Fruit fly (Drosophila melanogaster) whole organism, embryonic: Measurements from ENCODE around the gene Spn38F.

Experiments used
- Awh ChIP-seq: fragments of 200-800 bp; sonication (Bioruptor generic); IDR thresholded peaks from 2 replicates; pipeline ENCODE4, ENCODE4 v1.3.6; 2022; ENCODE audit warnings: missing biosample characterization, missing genetic modification characterization
- B-H1 ChIP-seq: fragments of 200-800 bp; sonication (Bioruptor generic); IDR thresholded peaks from 3 replicates; pipeline ENCODE4 v1.3.6; 2022; ENCODE audit warnings: missing biosample characterization, missing genetic modification characterization
- B-H2 ChIP-seq: fragments of 200-800 bp; sonication (Bioruptor generic); optimal IDR thresholded peaks from 2 replicates; lab custom pipeline; 2018; ENCODE audit warnings: missing biosample characterization, mild to moderate bottlenecking, missing genetic modification characterization
- BEAF-32 ChIP-seq: fragments of 200-800 bp; sonication (Bioruptor generic); optimal IDR thresholded peaks from 3 replicates; lab custom pipeline; 2017; ENCODE audit warnings: missing biosample characterization, missing genetic modification characterization, mild to moderate bottlenecking, moderate library complexity, missing genetic modification reagents
- CG10274 ChIP-seq: fragments of 200-800 bp; sonication (Bioruptor generic); optimal IDR thresholded peaks from 3 replicates; lab custom pipeline; 2017; ENCODE audit warnings: missing biosample characterization, mild to moderate bottlenecking, missing genetic modification characterization
- CG10366 ChIP-seq: fragments of 200-800 bp; sonication (Bioruptor generic); IDR thresholded peaks from 2 replicates; pipeline ENCODE4 v1.3.6; 2022; ENCODE audit warnings: missing biosample characterization, missing genetic modification characterization
- CG10979 ChIP-seq: fragments of 200-800 bp; sonication (Bioruptor generic); optimal IDR thresholded peaks from 2 replicates; lab custom pipeline; 2018; ENCODE audit warnings: missing biosample characterization, mild to moderate bottlenecking, missing genetic modification characterization, moderate library complexity
- CG11093 ChIP-seq: fragments of 200-800 bp; sonication (Bioruptor generic); IDR thresholded peaks from 3 replicates; pipeline ENCODE4 v1.3.6; 2022; ENCODE audit warnings: missing biosample characterization, missing genetic modification characterization
- CG13424 ChIP-seq: fragments of 200-800 bp; sonication (Bioruptor generic); optimal IDR thresholded peaks from 2 replicates; lab custom pipeline; 2019; ENCODE audit warnings: missing biosample characterization, mild to moderate bottlenecking, missing genetic modification characterization, moderate library complexity
- CG15269 ChIP-seq: fragments of 200-800 bp; sonication (Bioruptor generic); optimal IDR thresholded peaks from 2 replicates; lab custom pipeline; 2018; ENCODE audit warnings: missing biosample characterization, mild to moderate bottlenecking, missing genetic modification characterization, moderate library complexity
- CG15601 ChIP-seq: fragments of 200-800 bp; sonication (Bioruptor generic); optimal IDR thresholded peaks from 3 replicates; lab custom pipeline; 2019; ENCODE audit warnings: missing biosample characterization, mild to moderate bottlenecking, missing genetic modification characterization, moderate library complexity
- CG1647 ChIP-seq: fragments of 200-800 bp; sonication (Bioruptor generic); optimal IDR thresholded peaks from 3 replicates; lab custom pipeline; 2016; ENCODE audit warnings: missing biosample characterization, missing genetic modification characterization
- CG17802 ChIP-seq: fragments of 200-800 bp; sonication (Bioruptor generic); optimal IDR thresholded peaks from 2 replicates; lab custom pipeline; 2018; ENCODE audit warnings: missing biosample characterization, mild to moderate bottlenecking, missing genetic modification characterization, moderate library complexity
- CG1792 ChIP-seq: fragments of 200-800 bp; sonication (Bioruptor generic); optimal IDR thresholded peaks from 2 replicates; lab custom pipeline; 2016; ENCODE audit warnings: missing biosample characterization, missing genetic modification characterization
- CG2202 ChIP-seq: fragments of 200-800 bp; sonication (Bioruptor generic); optimal IDR thresholded peaks from 2 replicates; lab custom pipeline; 2018; ENCODE audit warnings: missing biosample characterization, mild to moderate bottlenecking, missing genetic modification characterization
- CG32532 ChIP-seq: fragments of 200-800 bp; sonication (Bioruptor generic); IDR thresholded peaks from 2 replicates; pipeline ENCODE4 v1.3.6; 2022; ENCODE audit warnings: missing biosample characterization, missing genetic modification characterization
- CG33213 ChIP-seq: fragments of 200-800 bp; sonication (Bioruptor generic); optimal IDR thresholded peaks from 3 replicates; lab custom pipeline; 2016; ENCODE audit warnings: missing biosample characterization, missing genetic modification characterization
- CG42726 ChIP-seq: fragments of 200-800 bp; sonication (Bioruptor generic); IDR thresholded peaks from 2 replicates; pipeline ENCODE4 v1.3.6; 2022; ENCODE audit warnings: missing biosample characterization, missing genetic modification characterization; ENCODE audit not compliant: partially characterized antibody
- CG5245 ChIP-seq: fragments of 200-800 bp; sonication (Bioruptor generic); optimal IDR thresholded peaks from 3 replicates; lab custom pipeline; 2016; ENCODE audit warnings: missing biosample characterization, missing genetic modification characterization
- CG6654 ChIP-seq: fragments of 200-800 bp; sonication (Bioruptor generic); optimal IDR thresholded peaks from 2 replicates; lab custom pipeline; 2017; ENCODE audit warnings: missing biosample characterization, mild to moderate bottlenecking, missing genetic modification characterization
- CG7357 ChIP-seq: fragments of 200-800 bp; sonication (Bioruptor generic); IDR thresholded peaks from 3 replicates; pipeline ENCODE4 v1.3.6; 2022; ENCODE audit warnings: missing biosample characterization, missing genetic modification characterization
- CG7372 ChIP-seq: fragments of 200-800 bp; sonication (Bioruptor generic); IDR thresholded peaks from 2 replicates; pipeline ENCODE4 v1.3.6; 2022; ENCODE audit warnings: missing biosample characterization, missing genetic modification characterization
- CG7839 ChIP-seq: fragments of 200-800 bp; sonication (Bioruptor generic); optimal IDR thresholded peaks from 3 replicates; lab custom pipeline; 2018; ENCODE audit warnings: missing biosample characterization, mild to moderate bottlenecking, missing genetic modification characterization, moderate library complexity
- CG8089 ChIP-seq: fragments of 200-800 bp; sonication (Bioruptor generic); optimal IDR thresholded peaks from 3 replicates; lab custom pipeline; 2016; ENCODE audit warnings: missing biosample characterization, missing genetic modification characterization
- CoRest ChIP-seq: fragments of 200-800 bp; sonication (Bioruptor generic); optimal IDR thresholded peaks from 3 replicates; lab custom pipeline; 2018; ENCODE audit warnings: missing biosample characterization, mild to moderate bottlenecking, missing genetic modification characterization, moderate library complexity
- Dll ChIP-seq: fragments of 200-800 bp; sonication (Bioruptor generic); IDR thresholded peaks from 4 replicates; pipeline ENCODE4 v1.3.6; 2022; ENCODE audit warnings: missing biosample characterization, missing genetic modification characterization; ENCODE audit not compliant: partially characterized antibody
- Drgx ChIP-seq: fragments of 200-800 bp; sonication (Bioruptor generic); IDR thresholded peaks from 2 replicates; pipeline ENCODE4 v1.3.6; 2022; ENCODE audit warnings: missing biosample characterization, missing genetic modification characterization
- GATAe ChIP-seq: fragments of 200-800 bp; sonication (Bioruptor generic); conservative IDR thresholded peaks from 2 replicates; pipeline ENCODE4 v1.3.6; 2022; ENCODE audit warnings: missing biosample characterization, missing genetic modification characterization
- HmgD ChIP-seq: fragments of 200-800 bp; sonication (Bioruptor generic); optimal IDR thresholded peaks from 3 replicates; lab custom pipeline; 2016; ENCODE audit warnings: missing biosample characterization, missing genetic modification characterization
- NC2α ChIP-seq: fragments of 200-800 bp; sonication (Bioruptor generic); optimal IDR thresholded peaks from 2 replicates; lab custom pipeline; 2016; ENCODE audit warnings: missing biosample characterization, missing genetic modification characterization
- croc ChIP-seq: fragments of 200-800 bp; sonication (Bioruptor generic); conservative IDR thresholded peaks from 3 replicates; pipeline ENCODE4 v1.3.6; 2022; ENCODE audit warnings: missing biosample characterization, missing genetic modification characterization
- en ChIP-seq: fragments of 200-800 bp; sonication (Bioruptor generic); optimal IDR thresholded peaks from 2 replicates; lab custom pipeline; 2016; ENCODE audit warnings: missing biosample characterization, missing genetic modification characterization
- eve ChIP-seq, 2 experiments: fragments of >200 bp; optimal IDR thresholded peaks; 2 replicates each; lab custom pipeline; 2017; ENCODE audit warnings: missing biosample characterization in 2 of 2, missing genetic modification characterization in 2 of 2
- gt ChIP-seq: fragments of 200-800 bp; sonication (Bioruptor generic); IDR thresholded peaks from 2 replicates; pipeline ENCODE4 v1.3.6; 2022; ENCODE audit warnings: missing biosample characterization, missing genetic modification characterization
- her ChIP-seq: fragments of 200-800 bp; sonication (Bioruptor generic); optimal IDR thresholded peaks from 2 replicates; lab custom pipeline; 2016; ENCODE audit warnings: missing biosample characterization, missing genetic modification characterization
- maf-S ChIP-seq: fragments of 200-800 bp; sonication (Bioruptor generic); optimal IDR thresholded peaks from 2 replicates; lab custom pipeline; 2016; ENCODE audit warnings: missing biosample characterization, missing genetic modification characterization
- oc ChIP-seq: fragments of 200-800 bp; sonication (Bioruptor generic); optimal IDR thresholded peaks from 2 replicates; lab custom pipeline; 2018; ENCODE audit warnings: missing biosample characterization, mild to moderate bottlenecking, missing genetic modification characterization, moderate library complexity
- pb ChIP-seq: fragments of 200-800 bp; sonication (Bioruptor generic); optimal IDR thresholded peaks from 3 replicates; lab custom pipeline; 2016; ENCODE audit warnings: missing biosample characterization, missing genetic modification characterization
- peb ChIP-seq: fragments of 200-800 bp; sonication (Bioruptor generic); IDR thresholded peaks from 2 replicates; pipeline ENCODE4 v1.3.6; 2022; ENCODE audit warnings: missing biosample characterization, missing genetic modification characterization
- run ChIP-seq: fragments of 200-800 bp; sonication (Bioruptor generic); optimal IDR thresholded peaks from 3 replicates; lab custom pipeline; 2018; ENCODE audit warnings: missing biosample characterization, mild to moderate bottlenecking, missing genetic modification characterization
- salm ChIP-seq: fragments of 200-800 bp; sonication (Bioruptor generic); optimal IDR thresholded peaks from 2 replicates; lab custom pipeline; 2018; ENCODE audit warnings: missing biosample characterization, mild to moderate bottlenecking, missing genetic modification characterization
- sc ChIP-seq, 3 experiments: fragments of >200 bp in 2 of 3; fragments of 200-800 bp in 1 of 3; sonication (Bioruptor generic) in 1 of 3; optimal IDR thresholded peaks; 2 replicates in 2 of 3; 3 replicates in 1 of 3; lab custom pipeline; 2017; ENCODE audit warnings: mild to moderate bottlenecking in 1 of 3, missing biosample characterization in 1 of 3, missing genetic modification characterization in 1 of 3, missing genetic modification reagents in 1 of 3
- sima ChIP-seq: fragments of 200-800 bp; sonication (Bioruptor generic); optimal IDR thresholded peaks from 2 replicates; lab custom pipeline; 2016; ENCODE audit warnings: missing biosample characterization, missing genetic modification characterization
- slbo ChIP-seq: fragments of 200-800 bp; sonication (Bioruptor generic); IDR thresholded peaks from 2 replicates; pipeline ENCODE4 v1.3.6; 2022; ENCODE audit warnings: missing biosample characterization, missing genetic modification characterization
- slou ChIP-seq: fragments of 200-800 bp; sonication (Bioruptor generic); optimal IDR thresholded peaks from 3 replicates; lab custom pipeline; 2016; ENCODE audit warnings: missing biosample characterization, missing genetic modification characterization
- ssp ChIP-seq: fragments of 200-800 bp; sonication (Bioruptor generic); IDR thresholded peaks from 2 replicates; pipeline ENCODE4 v1.3.6; 2022; ENCODE audit warnings: missing biosample characterization, missing genetic modification characterization
- tio ChIP-seq: fragments of 200-800 bp; sonication (Bioruptor generic); optimal IDR thresholded peaks from 2 replicates; lab custom pipeline; 2017; ENCODE audit warnings: missing biosample characterization, missing genetic modification characterization, inconsistent platforms
- z ChIP-seq: fragments of 200-800 bp; sonication (Bioruptor generic); IDR thresholded peaks from 3 replicates; pipeline ENCODE4 v1.3.6; 2022; ENCODE audit warnings: missing biosample characterization, missing genetic modification characterization

Spn38F gene

dm6 chr2L:20799991-20800897 is 37.5 kb downstream of the Spn38F start (continued):
- peak; percentile 68 for TF ChIP-seq CG33213
- TF ChIP-seq peb, result 0 out of 2 replicates have a peak, but pooled peaks have one; percentile 18
- peak; percentile 62 for TF ChIP-seq CG10366
- TF ChIP-seq CG5245 (GFP tag; lab: Kevin White, UChicago), result peak; percentile 58
- peak; percentile 14 for TF ChIP-seq CG6654 (GFP tag; lab: Kevin White, UChicago)
- no peak for TF ChIP-seq CG11093 (GFP tag; lab: Robert Waterston, UW)
- no peak for TF ChIP-seq B-H1 (GFP tag; lab: Robert Waterston, UW)
- TF ChIP-seq run (tag; lab: Kevin White, UChicago), result no peak
- TF ChIP-seq CG1647 (GFP tag; lab: Kevin White, UChicago), result peak; percentile 82
- peak; percentile 31 for TF ChIP-seq CG17802 (tag; lab: Kevin White, UChicago)
- peak; percentile 47 for TF ChIP-seq slou (GFP tag; lab: Kevin White, UChicago)
- TF ChIP-seq CG15601, result peak; percentile 27
- peak; percentile 79 for TF ChIP-seq Drgx (GFP tag; lab: Robert Waterston, UW)
- TF ChIP-seq B-H2 (GFP tag; lab: Kevin White, UChicago), result peak; percentile 78
- peak; percentile 62 for TF ChIP-seq CG7372
- peak; percentile 58; the same call in 1 of the 2 replicates for TF ChIP-seq ssp (GFP tag; lab: Robert Waterston, UW)
- TF ChIP-seq gt (GFP tag; lab: Robert Waterston, UW), result no peak
- TF ChIP-seq eve (GFP tag; optimal IDR thresholded peaks at IDR 0.05; lab: Kevin White, UChicago), result peak in 1 of 2 experiments; percentile 8
- peak; percentile 71 for TF ChIP-seq en (GFP tag; lab: Kevin White, UChicago)
- TF ChIP-seq Dll (GFP tag; lab: Robert Waterston, UW), result no peak
- TF ChIP-seq CG32532 (GFP tag; lab: Robert Waterston, UW), result peak; percentile 87
- TF ChIP-seq CG10274 (GFP tag; lab: Kevin White, UChicago), result peak; percentile 56
- peak; percentile 85 for TF ChIP-seq CG7839 (tag; lab: Kevin White, UChicago)
- no peak for TF ChIP-seq sc (optimal IDR thresholded peaks at IDR 0.05; lab: Kevin White, UChicago)
- TF ChIP-seq sc (GFP tag; optimal IDR thresholded peaks at IDR 0.05; lab: Kevin White, UChicago), result no peak
- peak; percentile 78 for TF ChIP-seq CG15269 (tag; lab: Kevin White, UChicago)
- peak; percentile 59; the same call in 1 of the 2 replicates for TF ChIP-seq Awh (GFP tag; lab: Robert Waterston, UW)
- peak; percentile 53 for TF ChIP-seq croc (GFP tag; lab: Robert Waterston, UW)
- TF ChIP-seq CG7357, result peak; percentile 71; the same call in 2 of the 3 replicates
- peak; percentile 59 for TF ChIP-seq CG10979 (tag; lab: Kevin White, UChicago)
- TF ChIP-seq GATAe (GFP tag; lab: Robert Waterston, UW), result no peak
- peak; percentile 36 for TF ChIP-seq NC2α (GFP tag; lab: Kevin White, UChicago)
- peak; percentile 86 for TF ChIP-seq z (GFP tag; lab: Robert Waterston, UW)
- TF ChIP-seq CG8089 (GFP tag; lab: Kevin White, UChicago), result peak; percentile 37
- peak; percentile 18 for TF ChIP-seq oc (tag; lab: Kevin White, UChicago)
- TF ChIP-seq HmgD (GFP tag; lab: Kevin White, UChicago), result peak; percentile 14
- TF ChIP-seq slbo, result peak; percentile 89
- TF ChIP-seq tio, result peak; percentile 63
- TF ChIP-seq BEAF-32 (GFP tag; lab: Kevin White, UChicago), result no peak
- TF ChIP-seq CG13424 (tag; lab: Kevin White, UChicago), result peak; percentile 67
- no peak for TF ChIP-seq CG42726 (GFP tag; lab: Robert Waterston, UW)
- TF ChIP-seq salm (tag; lab: Kevin White, UChicago), result no peak
- TF ChIP-seq CG2202 (tag; lab: Kevin White, UChicago), result peak; percentile 30
- TF ChIP-seq maf-S (GFP tag; lab: Kevin White, UChicago), result peak; percentile 76
- peak; percentile 56 for TF ChIP-seq sima (GFP tag; lab: Kevin White, UChicago)
- TF ChIP-seq CoRest (tag; lab: Kevin White, UChicago), result peak; percentile 68
- TF ChIP-seq pb (GFP tag; lab: Kevin White, UChicago), result peak; percentile 60
- TF ChIP-seq CG1792 (GFP tag; lab: Kevin White, UChicago), result peak; percentile 69
- TF ChIP-seq her (GFP tag; lab: Kevin White, UChicago), result peak; percentile 83
